Worm (Caenorhabditis elegans) whole organism, young adult: ENCODE data around the gene lgc-52.

Experiments used
- F23B12.7 ChIP-seq: sonication (generic microtip); optimal IDR thresholded peaks from 2 replicates; lab custom pipeline; 2017; ENCODE audit warnings: missing genetic modification characterization, mild to moderate bottlenecking, missing compliant biosample characterization, antibody characterized with exemption, moderate library complexity; ENCODE audit not compliant: insufficient read depth
- K11D2.4 ChIP-seq: fragments of 200-800 bp; sonication (Bioruptor generic); IDR thresholded peaks from 2 replicates; pipeline ENCODE4 v1.3.6; 2022; ENCODE audit warnings: missing genetic modification reagents, missing genetic modification characterization, missing compliant biosample characterization
- T26A5.8 ChIP-seq: sonication (generic microtip); optimal IDR thresholded peaks from 2 replicates; lab custom pipeline; 2016; ENCODE audit warnings: missing genetic modification characterization, missing compliant biosample characterization
- ZK185.1 ChIP-seq: sonication (generic microtip); optimal IDR thresholded peaks from 2 replicates; lab custom pipeline; 2016; ENCODE audit warnings: mild to moderate bottlenecking, missing genetic modification characterization, missing compliant biosample characterization; ENCODE audit not compliant: poor library complexity, severe bottlenecking
- ama-1 ChIP-seq, 3 experiments: fragments of 150-350 bp in 1 of 3; sonication (generic microtip) in 2 of 3; optimal IDR thresholded peaks; 2 replicates each; lab custom pipeline; 2014 to 2018; ENCODE audit warnings: missing biosample characterization in 2 of 3, missing genetic modification characterization in 2 of 3, missing genetic modification reagents in 2 of 3
- attf-6 ChIP-seq: fragments of 200-800 bp; sonication (Bioruptor generic); IDR thresholded peaks from 2 replicates; pipeline ENCODE4 v1.3.6; 2022; ENCODE audit warnings: missing genetic modification reagents, missing genetic modification characterization, missing compliant biosample characterization
- him-1 ChIP-seq: sonication (generic microtip); optimal IDR thresholded peaks from 2 replicates; lab custom pipeline; 2016; ENCODE audit warnings: missing genotype, missing genetic modification reagents, missing genetic modification characterization, missing compliant biosample characterization
- lin-26 ChIP-seq: fragments of 200-800 bp; sonication (Bioruptor generic); IDR thresholded peaks from 2 replicates; pipeline ENCODE4 v1.3.6; 2022; ENCODE audit warnings: missing genetic modification reagents, missing genetic modification characterization, missing compliant biosample characterization
- lin-40 ChIP-seq: sonication (generic microtip); optimal IDR thresholded peaks from 2 replicates; lab custom pipeline; 2016; ENCODE audit warnings: missing genetic modification characterization, mild to moderate bottlenecking, missing compliant biosample characterization, missing genotype, missing genetic modification reagents
- mcd-1 ChIP-seq: fragments of 200-800 bp; sonication (Bioruptor generic); IDR thresholded peaks from 2 replicates; pipeline ENCODE4 v1.3.6; 2022; ENCODE audit warnings: missing genetic modification reagents, missing genetic modification characterization, missing compliant biosample characterization
- snpc-4 ChIP-seq, 5 experiments: fragments of 150-350 bp in 1 of 5; sonication (generic microtip) in 4 of 5; optimal IDR thresholded peaks; 2 replicates each; lab custom pipeline; 2014 to 2018; ENCODE audit warnings: missing genetic modification characterization in 5 of 5, missing biosample characterization in 3 of 5, antibody characterized with exemption in 2 of 5, mild to moderate bottlenecking in 2 of 5, missing compliant biosample characterization in 2 of 5, missing genotype in 2 of 5, moderate library complexity in 2 of 5, missing genetic modification reagents in 1 of 5
- unc-62 ChIP-seq: fragments of 150-350 bp; optimal IDR thresholded peaks from 2 replicates; lab custom pipeline; 2014; ENCODE audit warnings: missing biosample characterization, missing genetic modification reagents, missing genetic modification characterization
- ztf-18 ChIP-seq: sonication (generic microtip); optimal IDR thresholded peaks from 2 replicates; lab custom pipeline; 2016; ENCODE audit warnings: missing genotype, mild to moderate bottlenecking, missing genetic modification characterization, missing compliant biosample characterization
- ztf-28 ChIP-seq: fragments of 200-800 bp; sonication (Bioruptor generic); IDR thresholded peaks from 2 replicates; pipeline ENCODE4 v1.3.6; 2022; ENCODE audit warnings: missing genetic modification reagents, missing genetic modification characterization, missing compliant biosample characterization

ce11 chrIV:15210482-15210881 lies 25.4 kb upstream of the lgc-52 start:
- TF ChIP-seq ama-1 (optimal IDR thresholded peaks at IDR 0.05; lab: Kevin White, UChicago) (no peak), ama-1 (GFP tag; optimal IDR thresholded peaks at IDR 0.05; lab: Kevin White, UChicago) (no peak), him-1 (tag; lab: Kevin White, UChicago) (no peak), snpc-4 (GFP tag; optimal IDR thresholded peaks at IDR 0.05; lab: Kevin White, UChicago) (no peak), snpc-4 (tag; optimal IDR thresholded peaks at IDR 0.05; lab: Kevin White, UChicago) (peak in 1 of 4 experiments; percentile 5), mcd-1 (GFP tag; lab: Robert Waterston, UW) (no peak), F23B12.7 (tag; lab: Kevin White, UChicago) (no peak), lin-26 (GFP tag; lab: Robert Waterston, UW) (no peak), unc-62 (GFP tag; lab: Kevin White, UChicago) (no peak), lin-40 (tag; lab: Kevin White, UChicago) (no peak), ztf-28 (no peak), ZK185.1 (no peak), ztf-18 (tag; lab: Kevin White, UChicago) (no peak), T26A5.8 (no peak), K11D2.4 (GFP tag; lab: Robert Waterston, UW) (no peak), attf-6 (GFP tag; lab: Robert Waterston, UW) (peak; percentile 73; the same call in 1 of the 2 replicates)
